Fruit fly (Drosophila melanogaster): ENCODE data around the gene CCT6.

CCT6 gene

DNA sequence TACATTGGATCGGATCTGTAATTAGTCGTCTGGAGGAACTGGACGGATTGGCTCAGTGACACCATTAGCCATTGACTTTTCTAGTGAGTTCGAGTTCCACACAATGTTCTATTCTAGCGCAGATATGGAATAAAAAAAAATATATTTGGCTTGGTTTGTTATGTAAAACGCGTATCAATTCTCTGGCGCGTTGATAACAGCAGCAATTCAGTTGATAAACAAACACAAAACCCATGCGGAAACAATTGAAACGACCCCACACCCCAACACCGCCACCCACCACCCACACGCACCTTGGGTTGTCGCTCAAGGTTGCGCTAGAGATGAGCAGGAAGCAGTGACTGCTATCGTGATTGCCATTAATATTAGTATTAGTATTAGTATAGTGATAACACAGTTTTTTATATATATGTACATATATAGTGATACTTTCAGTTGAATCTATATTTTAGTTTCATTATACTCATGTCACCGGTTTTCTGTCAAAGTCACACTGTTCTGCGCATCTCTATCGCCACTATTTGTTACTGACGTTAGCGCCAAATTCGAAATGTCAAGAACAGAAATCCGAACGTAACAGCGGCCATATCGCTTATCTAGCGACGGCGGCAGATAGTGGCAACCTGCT, 48.8 kb upstream of the CCT6 start (continued):
- TF ChIP-seq CG3847 (GFP tag; IDR thresholded peaks at IDR 0.05) (peak; percentile 89), Blimp-1 (GFP tag; optimal IDR thresholded peaks at IDR 0.05) (peak; percentile 87), CG11085 (GFP tag; IDR thresholded peaks at IDR 0.05) (peak; percentile 91), Vsx1 (GFP tag; optimal IDR thresholded peaks at IDR 0.05) (peak; percentile 79), CG17328 (GFP tag; IDR thresholded peaks at IDR 0.05) (peak; percentile 88), CG3726 (GFP tag; IDR thresholded peaks at IDR 0.05) (peak; percentile 86), CG9437 (GFP tag; optimal IDR thresholded peaks at IDR 0.05) (peak; percentile 77), CG6813 (GFP tag; optimal IDR thresholded peaks at IDR 0.05) (peak; percentile 87), hth (optimal IDR thresholded peaks at IDR 0.05) (no peak), wek (GFP tag; optimal IDR thresholded peaks at IDR 0.05) (no peak), CG11456 (GFP tag; IDR thresholded peaks at IDR 0.05) (peak; percentile 93), CG10147 (GFP tag; optimal IDR thresholded peaks at IDR 0.05) (peak; percentile 92), exex (tag; optimal IDR thresholded peaks at IDR 0.05) (peak; percentile 89)

- TF ChIP-seq CG10267 (tag; optimal IDR thresholded peaks at IDR 0.05) (peak; percentile 4), Adf1 (GFP tag; IDR thresholded peaks at IDR 0.05) (0 out of 2 replicates have a peak, but pooled peaks have one; percentile 14), D19A (tag; optimal IDR thresholded peaks at IDR 0.05) (peak; percentile 2), CG3995 (GFP tag; optimal IDR thresholded peaks at IDR 0.05) (peak; percentile 28), grau (tag; optimal IDR thresholded peaks at IDR 0.05) (no peak), ato (GFP tag; IDR thresholded peaks at IDR 0.05; ENCODE audit: partially characterized antibody) (peak; percentile 22; the same call in 1 of the 2 replicates), zfh1 (GFP tag; IDR thresholded peaks at IDR 0.05) (0 out of 3 replicates have a peak, but pooled peaks have one; percentile 28), BEAF-32 (GFP tag; optimal IDR thresholded peaks at IDR 0.05) (peak; percentile 41), CG14710 (tag; optimal IDR thresholded peaks at IDR 0.05) (peak; percentile 10), Ravus (GFP tag; IDR thresholded peaks at IDR 0.05) (no peak), Med (GFP tag) (peak; percentile 66), phol (tag; optimal IDR thresholded peaks at IDR 0.05) (peak; percentile 12), CG9797 (GFP tag; optimal IDR thresholded peaks at IDR 0.05) (peak; percentile 7), CG10321 (GFP tag; IDR thresholded peaks at IDR 0.05) (no peak), CG13624 (GFP tag; optimal IDR thresholded peaks at IDR 0.05) (no peak), MESR4 (GFP tag; optimal IDR thresholded peaks at IDR 0.05) (peak; percentile 56), CG11093 (GFP tag; IDR thresholded peaks at IDR 0.05) (no peak), YL-1 (GFP tag; optimal IDR thresholded peaks at IDR 0.05) (peak; percentile 41), CG6689 (GFP tag; IDR thresholded peaks at IDR 0.05) (no peak), Dll (GFP tag; IDR thresholded peaks at IDR 0.05; ENCODE audit: partially characterized antibody) (peak; percentile 46; the same call in 1 of the 4 replicates), Bgb (GFP tag; IDR thresholded peaks at IDR 0.05; ENCODE audit: partially characterized antibody) (0 out of 2 replicates have a peak, but pooled peaks have one; percentile 16), CG15479 (GFP tag; optimal IDR thresholded peaks at IDR 0.05) (peak; percentile 18), Pdp1 (GFP tag; optimal IDR thresholded peaks at IDR 0.05) (peak in 1 of 2 experiments; percentile 84), CG2116 (GFP tag; optimal IDR thresholded peaks at IDR 0.05) (peak; percentile 94), tgo (GFP tag; IDR thresholded peaks at IDR 0.05) (no peak), Ptx1 (GFP tag; IDR thresholded peaks at IDR 0.05) (no peak), CG12659 (GFP tag; optimal IDR thresholded peaks at IDR 0.05) (peak; percentile 6), HLH4C (GFP tag; IDR thresholded peaks at IDR 0.05; ENCODE audit: partially characterized antibody) (peak; percentile 35; the same call in 1 of the 3 replicates), CG17829 (tag; optimal IDR thresholded peaks at IDR 0.05) (peak; percentile 18), CG12769 (tag; optimal IDR thresholded peaks at IDR 0.05) (peak; percentile 5), NK7.1 (GFP tag; optimal IDR thresholded peaks at IDR 0.05) (no peak), CG15514 (GFP tag; optimal IDR thresholded peaks at IDR 0.05) (peak; percentile 69), slbo (GFP tag; IDR thresholded peaks at IDR 0.05) (0 out of 2 replicates have a peak, but pooled peaks have one; percentile 28), Dp (GFP tag; optimal IDR thresholded peaks at IDR 0.05) (peak; percentile 88), ab (GFP tag; optimal IDR thresholded peaks at IDR 0.05) (no peak)
These were observed 45.4 kb upstream of the CCT6 start, which contains the start of gene CG9240 for dm6 chrX:15701047-15701446. Gene CG9240 (minus strand): TSS chrX:15701259.

All from whole organism, embryonic.